Fruit fly (Drosophila melanogaster) whole organism, embryonic: ENCODE measurements around the gene CG13039.

ENCODE experiments used
- Aef1 ChIP-seq: fragments of 200-800 bp; sonication (Bioruptor generic); IDR thresholded peaks from 3 replicates; pipeline ENCODE4 v1.3.6; 2022; ENCODE audit warnings: missing biosample characterization, missing genetic modification characterization
- Asciz ChIP-seq: fragments of 200-800 bp; sonication (Bioruptor generic); optimal IDR thresholded peaks from 2 replicates; lab custom pipeline; 2017; ENCODE audit warnings: missing biosample characterization, mild to moderate bottlenecking, missing genetic modification characterization, missing genetic modification reagents
- CG10267 ChIP-seq: fragments of 200-800 bp; sonication (Bioruptor generic); optimal IDR thresholded peaks from 2 replicates; lab custom pipeline; 2018; ENCODE audit warnings: missing biosample characterization, mild to moderate bottlenecking, missing genetic modification characterization, moderate library complexity
- CG11247 ChIP-seq: fragments of 200-800 bp; sonication (Bioruptor generic); IDR thresholded peaks from 2 replicates; pipeline ENCODE4 v1.3.6; 2022; ENCODE audit warnings: missing biosample characterization, missing genetic modification characterization
- CG11456 ChIP-seq: fragments of 200-800 bp; sonication (Bioruptor generic); IDR thresholded peaks from 3 replicates; pipeline ENCODE4 v1.3.6; 2022; ENCODE audit warnings: missing biosample characterization, missing genetic modification characterization
- CG12769 ChIP-seq: fragments of 200-800 bp; sonication (Bioruptor generic); optimal IDR thresholded peaks from 2 replicates; lab custom pipeline; 2019; ENCODE audit warnings: missing biosample characterization, mild to moderate bottlenecking, missing genetic modification characterization, moderate library complexity
- CG13424 ChIP-seq: fragments of 200-800 bp; sonication (Bioruptor generic); optimal IDR thresholded peaks from 2 replicates; lab custom pipeline; 2019; ENCODE audit warnings: missing biosample characterization, mild to moderate bottlenecking, missing genetic modification characterization, moderate library complexity
- CG14050 ChIP-seq: fragments of 200-800 bp; sonication (Bioruptor generic); IDR thresholded peaks from 3 replicates; pipeline ENCODE4 v1.3.6; 2022; ENCODE audit warnings: missing biosample characterization, missing genetic modification characterization
- CG14667 ChIP-seq: fragments of 200-800 bp; sonication (Bioruptor generic); IDR thresholded peaks from 2 replicates; pipeline ENCODE4 v1.3.6; 2022; ENCODE audit warnings: missing biosample characterization, missing genetic modification characterization
- CG15269 ChIP-seq: fragments of 200-800 bp; sonication (Bioruptor generic); optimal IDR thresholded peaks from 2 replicates; lab custom pipeline; 2018; ENCODE audit warnings: missing biosample characterization, mild to moderate bottlenecking, missing genetic modification characterization, moderate library complexity
- CG15479 ChIP-seq: fragments of 200-800 bp; sonication (Bioruptor generic); optimal IDR thresholded peaks from 3 replicates; lab custom pipeline; 2019; ENCODE audit warnings: missing biosample characterization, mild to moderate bottlenecking, missing genetic modification characterization, moderate library complexity
- CG17802 ChIP-seq: fragments of 200-800 bp; sonication (Bioruptor generic); optimal IDR thresholded peaks from 2 replicates; lab custom pipeline; 2018; ENCODE audit warnings: missing biosample characterization, mild to moderate bottlenecking, missing genetic modification characterization, moderate library complexity
- CG17829 ChIP-seq: fragments of 200-800 bp; optimal IDR thresholded peaks from 2 replicates; lab custom pipeline; 2019; ENCODE audit warnings: missing biosample characterization, mild to moderate bottlenecking, missing genetic modification characterization, moderate library complexity
- CG33213 ChIP-seq: fragments of 200-800 bp; sonication (Bioruptor generic); optimal IDR thresholded peaks from 3 replicates; lab custom pipeline; 2016; ENCODE audit warnings: missing biosample characterization, missing genetic modification characterization
- CG3847 ChIP-seq: fragments of 200-800 bp; sonication (Bioruptor generic); IDR thresholded peaks from 2 replicates; pipeline ENCODE4 v1.3.6; 2022; ENCODE audit warnings: missing biosample characterization, missing genetic modification characterization
- CG7372 ChIP-seq: fragments of 200-800 bp; sonication (Bioruptor generic); IDR thresholded peaks from 2 replicates; pipeline ENCODE4 v1.3.6; 2022; ENCODE audit warnings: missing biosample characterization, missing genetic modification characterization
- Dip2 ChIP-seq: fragments of 200-800 bp; sonication (Bioruptor generic); IDR thresholded peaks from 2 replicates; pipeline ENCODE4 v1.3.6; 2022; ENCODE audit warnings: missing biosample characterization, missing genetic modification characterization
- Eip74EF ChIP-seq, 2 experiments: fragments of 200-800 bp in 1 of 2; fragments of >200 bp in 1 of 2; sonication (Bioruptor generic) in 1 of 2; optimal IDR thresholded peaks; 2 replicates each; lab custom pipeline; 2017 to 2019; ENCODE audit warnings: missing biosample characterization in 2 of 2, missing genetic modification characterization in 2 of 2, mild to moderate bottlenecking in 1 of 2, moderate library complexity in 1 of 2
- HmgD ChIP-seq: fragments of 200-800 bp; sonication (Bioruptor generic); optimal IDR thresholded peaks from 3 replicates; lab custom pipeline; 2016; ENCODE audit warnings: missing biosample characterization, missing genetic modification characterization
- Lhr ChIP-seq: fragments of 200-800 bp; sonication (Bioruptor generic); optimal IDR thresholded peaks from 3 replicates; lab custom pipeline; 2017; ENCODE audit warnings: mild to moderate bottlenecking, missing biosample characterization, missing genetic modification reagents, missing genetic modification characterization
- Med ChIP-seq: fragments of 200-800 bp; sonication (Bioruptor generic); peaks from one replicate; lab custom pipeline; 2016; ENCODE audit warnings: missing biosample characterization, missing genetic modification characterization, mild to moderate bottlenecking, inconsistent platforms, moderate library complexity
- Myb ChIP-seq: fragments of 200-800 bp; sonication (Bioruptor generic); optimal IDR thresholded peaks from 2 replicates; lab custom pipeline; 2016; ENCODE audit warnings: missing biosample characterization, missing genetic modification characterization
- Oaz ChIP-seq: fragments of 200-800 bp; sonication (Bioruptor generic); IDR thresholded peaks from 2 replicates; pipeline ENCODE4 v1.3.6; 2022; ENCODE audit warnings: missing biosample characterization, missing genetic modification characterization
- Rfx ChIP-seq: fragments of 200-800 bp; sonication (Bioruptor generic); IDR thresholded peaks from 2 replicates; pipeline ENCODE4 v1.3.6; 2022; ENCODE audit warnings: missing biosample characterization, missing genetic modification characterization
- Spps ChIP-seq: fragments of 200-800 bp; sonication (Bioruptor generic); optimal IDR thresholded peaks from 2 replicates; lab custom pipeline; 2018; ENCODE audit warnings: missing biosample characterization, mild to moderate bottlenecking, missing genetic modification characterization
- al ChIP-seq: fragments of 200-800 bp; sonication (Bioruptor generic); IDR thresholded peaks from 2 replicates; pipeline ENCODE4 v1.3.6; 2022; ENCODE audit warnings: missing biosample characterization, missing genetic modification characterization
- caup ChIP-seq: fragments of 200-800 bp; sonication (Bioruptor generic); optimal IDR thresholded peaks from 3 replicates; lab custom pipeline; 2017; ENCODE audit warnings: missing biosample characterization, mild to moderate bottlenecking, missing genetic modification characterization, moderate library complexity; ENCODE audit not compliant: severe bottlenecking
- corto ChIP-seq: fragments of 200-800 bp; sonication (Bioruptor generic); optimal IDR thresholded peaks from 2 replicates; lab custom pipeline; 2016; ENCODE audit warnings: missing biosample characterization, mild to moderate bottlenecking, missing genetic modification characterization, moderate library complexity
- dmrt11E ChIP-seq: fragments of 200-800 bp; sonication (Bioruptor generic); optimal IDR thresholded peaks from 3 replicates; lab custom pipeline; 2018; ENCODE audit warnings: missing biosample characterization, mild to moderate bottlenecking, missing genetic modification characterization, moderate library complexity
- dysf ChIP-seq: fragments of 200-800 bp; sonication (Bioruptor generic); IDR thresholded peaks from 3 replicates; pipeline ENCODE4 v1.3.6; 2022; ENCODE audit warnings: missing biosample characterization, missing genetic modification characterization
- gcm ChIP-seq: fragments of 200-800 bp; sonication (Bioruptor generic); optimal IDR thresholded peaks from 2 replicates; lab custom pipeline; 2019; ENCODE audit warnings: missing biosample characterization, mild to moderate bottlenecking, missing genetic modification characterization, moderate library complexity
- gem ChIP-seq: fragments of 200-800 bp; sonication (Bioruptor generic); optimal IDR thresholded peaks from 2 replicates; lab custom pipeline; 2019; ENCODE audit warnings: missing biosample characterization, mild to moderate bottlenecking, missing genetic modification characterization, moderate library complexity
- gro ChIP-seq: fragments of 200-800 bp; sonication (Bioruptor generic); optimal IDR thresholded peaks from 2 replicates; lab custom pipeline; 2016; ENCODE audit warnings: missing biosample characterization, missing genetic modification characterization
- hb ChIP-seq: fragments of 200-800 bp; sonication (Bioruptor generic); IDR thresholded peaks from 3 replicates; pipeline ENCODE4 v1.3.6; 2022; ENCODE audit warnings: missing biosample characterization, missing genetic modification characterization; ENCODE audit not compliant: partially characterized antibody
- her ChIP-seq: fragments of 200-800 bp; sonication (Bioruptor generic); optimal IDR thresholded peaks from 2 replicates; lab custom pipeline; 2016; ENCODE audit warnings: missing biosample characterization, missing genetic modification characterization
- jumu ChIP-seq: fragments of 200-800 bp; sonication (Bioruptor generic); optimal IDR thresholded peaks from 3 replicates; lab custom pipeline; 2016; ENCODE audit warnings: missing biosample characterization, missing genetic modification characterization
- mld ChIP-seq: fragments of 200-800 bp; sonication (Bioruptor generic); IDR thresholded peaks from 3 replicates; pipeline ENCODE4 v1.3.6; 2022; ENCODE audit warnings: missing biosample characterization, missing genetic modification characterization; ENCODE audit not compliant: partially characterized antibody
- nmo ChIP-seq: fragments of 200-800 bp; sonication (Bioruptor generic); optimal IDR thresholded peaks from 2 replicates; lab custom pipeline; 2018; ENCODE audit warnings: missing biosample characterization, mild to moderate bottlenecking, missing genetic modification characterization, moderate library complexity
- onecut ChIP-seq: fragments of 200-800 bp; sonication (Bioruptor generic); IDR thresholded peaks from 2 replicates; pipeline ENCODE4 v1.3.6; 2022; ENCODE audit warnings: missing biosample characterization, missing genetic modification characterization
- pho ChIP-seq: fragments of 200-800 bp; sonication (Bioruptor generic); optimal IDR thresholded peaks from 2 replicates; lab custom pipeline; 2016; ENCODE audit warnings: missing biosample characterization, missing genetic modification characterization
- pzg ChIP-seq: fragments of 200-800 bp; sonication (Bioruptor generic); optimal IDR thresholded peaks from 3 replicates; lab custom pipeline; 2018; ENCODE audit warnings: missing biosample characterization, mild to moderate bottlenecking, missing genetic modification characterization, moderate library complexity
- ranshi ChIP-seq: fragments of 200-800 bp; sonication (Bioruptor generic); IDR thresholded peaks from 2 replicates; pipeline ENCODE4 v1.3.6; 2022; ENCODE audit warnings: missing biosample characterization, missing genetic modification characterization
- row ChIP-seq: fragments of 200-800 bp; sonication (Bioruptor generic); IDR thresholded peaks from 3 replicates; pipeline ENCODE4 v1.3.6; 2022; ENCODE audit warnings: missing biosample characterization, missing genetic modification characterization
- slbo ChIP-seq: fragments of 200-800 bp; sonication (Bioruptor generic); IDR thresholded peaks from 2 replicates; pipeline ENCODE4 v1.3.6; 2022; ENCODE audit warnings: missing biosample characterization, missing genetic modification characterization
- so ChIP-seq: fragments of 200-800 bp; sonication (Bioruptor generic); IDR thresholded peaks from 3 replicates; pipeline ENCODE4 v1.3.6; 2022; ENCODE audit warnings: missing biosample characterization, missing genetic modification characterization
- ttk ChIP-seq: fragments of 200-800 bp; sonication (Bioruptor generic); IDR thresholded peaks from 2 replicates; pipeline ENCODE4 v2.1.2; 2022; ENCODE audit warnings: missing biosample characterization, missing genetic modification characterization
- tup ChIP-seq: fragments of 200-800 bp; sonication (Bioruptor generic); optimal IDR thresholded peaks from 2 replicates; lab custom pipeline; 2016; ENCODE audit warnings: missing biosample characterization, mild to moderate bottlenecking, missing genetic modification characterization, moderate library complexity
- unc-4 ChIP-seq: fragments of 200-800 bp; sonication (Bioruptor generic); IDR thresholded peaks from 2 replicates; pipeline ENCODE4 v1.3.6; 2022; ENCODE audit warnings: missing biosample characterization, missing genetic modification characterization; ENCODE audit not compliant: partially characterized antibody
- wdn ChIP-seq: fragments of 200-800 bp; sonication (Bioruptor generic); IDR thresholded peaks from 2 replicates; pipeline ENCODE4 v1.3.6; 2022; ENCODE audit warnings: missing biosample characterization, missing genetic modification characterization
- zfh2 ChIP-seq: fragments of 200-800 bp; sonication (Bioruptor generic); optimal IDR thresholded peaks from 2 replicates; lab custom pipeline; 2016; ENCODE audit warnings: missing biosample characterization, missing genetic modification characterization

Gene CG13039

DNA sequence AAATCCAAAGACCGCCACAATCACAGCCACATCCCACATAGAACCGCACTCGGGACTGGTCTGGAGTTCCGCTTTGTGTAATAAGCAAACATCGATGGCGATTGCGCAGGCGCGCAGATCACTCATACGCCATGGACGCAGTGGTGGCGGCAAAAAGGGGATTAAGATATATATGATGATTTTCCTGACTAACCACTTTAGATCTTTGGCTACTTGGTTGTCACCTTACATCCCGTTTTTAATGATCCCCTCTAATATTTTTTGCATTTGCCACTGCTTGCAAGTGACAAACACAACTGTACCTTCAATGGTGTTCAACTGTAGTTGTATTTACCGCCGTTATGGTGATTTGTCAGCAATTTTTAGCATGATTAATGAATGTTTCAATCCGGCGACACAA is 16.6 kb downstream of the CG13039 start (continued):
- TF ChIP-seq Med (GFP tag; lab: Kevin White, UChicago) (peak; percentile 86), CG11247 (GFP tag; lab: Robert Waterston, UW) (peak; percentile 49), Eip74EF (GFP tag; optimal IDR thresholded peaks at IDR 0.05; lab: Kevin White, UChicago) (no peak), Rfx (peak; percentile 71), dmrt11E (tag; lab: Kevin White, UChicago) (no peak), jumu (GFP tag; lab: Kevin White, UChicago) (peak; percentile 21), CG11456 (GFP tag; lab: Robert Waterston, UW) (0 out of 3 replicates have a peak, but pooled peaks have one; percentile 50), CG33213 (GFP tag; lab: Kevin White, UChicago) (no peak), al (0 out of 2 replicates have a peak, but pooled peaks have one; percentile 25), CG7372 (GFP tag; lab: Robert Waterston, UW) (0 out of 2 replicates have a peak, but pooled peaks have one; percentile 11), CG17829 (no peak), Aef1 (GFP tag; lab: Robert Waterston, UW) (0 out of 3 replicates have a peak, but pooled peaks have one; percentile 33), CG14667 (GFP tag; lab: Robert Waterston, UW) (no peak), dysf (GFP tag; lab: Robert Waterston, UW) (0 out of 3 replicates have a peak, but pooled peaks have one; percentile 14), CG13424 (tag; lab: Kevin White, UChicago) (no peak), CG12769 (peak; percentile 54), zfh2 (GFP tag; lab: Kevin White, UChicago) (peak; percentile 76), CG17802 (tag; lab: Kevin White, UChicago) (no peak), slbo (GFP tag; lab: Robert Waterston, UW) (peak; percentile 72), gem (peak; percentile 35), nmo (GFP tag; lab: Kevin White, UChicago) (no peak), CG14050 (no peak), Dip2 (GFP tag; lab: Robert Waterston, UW) (no peak), gro (GFP tag; lab: Kevin White, UChicago) (no peak), Myb (GFP tag; lab: Kevin White, UChicago) (peak; percentile 38), corto (GFP tag; lab: Kevin White, UChicago) (no peak), hb (GFP tag; lab: Robert Waterston, UW) (no peak), pho (GFP tag; lab: Kevin White, UChicago) (peak; percentile 4), ttk (no peak), tup (GFP tag; lab: Kevin White, UChicago) (no peak), CG15479 (no peak), CG15269 (tag; lab: Kevin White, UChicago) (peak; percentile 10), her (GFP tag; lab: Kevin White, UChicago) (peak; percentile 40), gcm (GFP tag; lab: Kevin White, UChicago) (no peak), pzg (GFP tag; lab: Kevin White, UChicago) (no peak), row (GFP tag; lab: Robert Waterston, UW) (peak; percentile 40; the same call in 1 of the 3 replicates), mld (GFP tag; lab: Robert Waterston, UW) (no peak), Asciz (GFP tag; lab: Kevin White, UChicago) (no peak), onecut (GFP tag; lab: Robert Waterston, UW) (no peak), wdn (peak; percentile 53; the same call in 1 of the 2 replicates), ranshi (GFP tag; lab: Robert Waterston, UW) (0 out of 2 replicates have a peak, but pooled peaks have one; percentile 29), so (GFP tag; lab: Robert Waterston, UW) (no peak), CG3847 (GFP tag; lab: Robert Waterston, UW) (peak; percentile 26; the same call in 1 of the 2 replicates), caup (GFP tag; lab: Kevin White, UChicago) (peak; percentile 11), CG10267 (tag; lab: Kevin White, UChicago) (no peak), Oaz (GFP tag; lab: Robert Waterston, UW) (no peak), HmgD (GFP tag; lab: Kevin White, UChicago) (no peak), Lhr (GFP tag; lab: Kevin White, UChicago) (no peak), unc-4 (GFP tag; lab: Robert Waterston, UW) (no peak), Spps (no peak)
